Worm (Caenorhabditis elegans): Measurements from ENCODE around the gene C04A11.2.

- no peak for TF ChIP-seq ets-4 (tag; optimal IDR thresholded peaks at IDR 0.05)
- no peak for TF ChIP-seq K02D7.2 (tag; optimal IDR thresholded peaks at IDR 0.05)
- no peak for TF ChIP-seq C38D4.7 (GFP tag; optimal IDR thresholded peaks at IDR 0.05)
- TF ChIP-seq nhr-232 (tag; optimal IDR thresholded peaks at IDR 0.05), result no peak
- TF ChIP-seq sdc-2 (tag; optimal IDR thresholded peaks at IDR 0.05), result peak; percentile 71
- no peak for TF ChIP-seq ceh-31 (tag; optimal IDR thresholded peaks at IDR 0.05)
Measured at ce11 chrX:13716313-13716712, 47.7 kb upstream of the C04A11.2 start.
